Worm (Caenorhabditis elegans): ENCODE data around the gene Y55B1BR.6.

Gene Y55B1BR.6

ce11 chrIII:439926-440325 lies 23.7 kb downstream of the Y55B1BR.6 start, which contains the start of gene affl-1:
Gene affl-1 (plus strand): TSS chrIII:440226.
- TF ChIP-seq efl-1 (optimal IDR thresholded peaks at IDR 0.05) (no peak), efl-1 (GFP tag; optimal IDR thresholded peaks at IDR 0.05 in 1 of 2) (peak in 1 of 2 experiments; percentile 60), fkh-8 (tag; optimal IDR thresholded peaks at IDR 0.05) (no peak)

- TF ChIP-seq hlh-4 (tag; optimal IDR thresholded peaks at IDR 0.05) (no peak), ceh-63 (GFP tag; optimal IDR thresholded peaks at IDR 0.05) (no peak), Y116A8C.19 (tag; optimal IDR thresholded peaks at IDR 0.05; ENCODE audit: borderline replicate concordance) (no peak), aha-1 (tag; optimal IDR thresholded peaks at IDR 0.05) (no peak), nhr-11 (tag; optimal IDR thresholded peaks at IDR 0.05) (no peak)
Measured at ce11 chrIII:437033-437432, 26.6 kb downstream of the Y55B1BR.6 start.

ce11 chrIII:434361-434941 lies 29.2 kb downstream of the Y55B1BR.6 start, which contains the start of gene affl-2:
Gene affl-2 (plus strand): TSS chrIII:434891.
- TF ChIP-seq isw-1 (GFP tag; IDR thresholded peaks at IDR 0.05) (0 out of 2 replicates have a peak, but pooled peaks have one; percentile 1), vab-15 (tag; optimal IDR thresholded peaks at IDR 0.05) (no peak), ceh-82 (tag; optimal IDR thresholded peaks at IDR 0.05) (no peak), lin-35 (GFP tag; optimal IDR thresholded peaks at IDR 0.05) (peak in 1 of 2 experiments; percentile 20), grh-1 (GFP tag; IDR thresholded peaks at IDR 0.05) (no peak), ama-1 (optimal IDR thresholded peaks at IDR 0.05) (no peak), blmp-1 (tag; optimal IDR thresholded peaks at IDR 0.05) (peak; percentile 90), lin-13 (GFP tag; optimal IDR thresholded peaks at IDR 0.05) (no peak), nhr-11 (tag; optimal IDR thresholded peaks at IDR 0.05) (no peak), unc-30 (tag; optimal IDR thresholded peaks at IDR 0.05) (no peak), pag-3 (tag; optimal IDR thresholded peaks at IDR 0.05; ENCODE audit: borderline replicate concordance, insufficient read depth) (no peak), lin-15B (tag; optimal IDR thresholded peaks at IDR 0.05) (no peak), ets-5 (GFP tag; IDR thresholded peaks at IDR 0.05) (no peak), tbx-2 (tag; optimal IDR thresholded peaks at IDR 0.05) (no peak), ztf-4 (tag; optimal IDR thresholded peaks at IDR 0.05) (no peak), unc-62 (GFP tag; optimal IDR thresholded peaks at IDR 0.05) (no peak), elt-2 (tag; optimal IDR thresholded peaks at IDR 0.05) (no peak), C34B4.2 (tag; optimal IDR thresholded peaks at IDR 0.05) (no peak), fkh-8 (tag; optimal IDR thresholded peaks at IDR 0.05) (no peak), swsn-7 (tag; optimal IDR thresholded peaks at IDR 0.05) (no peak), lin-14 (GFP tag; optimal IDR thresholded peaks at IDR 0.05) (peak; percentile 74), C04F5.9 (tag; optimal IDR thresholded peaks at IDR 0.05) (no peak), pax-3 (tag; optimal IDR thresholded peaks at IDR 0.05) (no peak), skn-1 (tag; optimal IDR thresholded peaks at IDR 0.05) (no peak), rnt-1 (tag; optimal IDR thresholded peaks at IDR 0.05) (peak; percentile 9), snu-23 (GFP tag; optimal IDR thresholded peaks at IDR 0.05) (peak; percentile 45), jun-1 (tag; optimal IDR thresholded peaks at IDR 0.05) (no peak), mdl-1 (tag; optimal IDR thresholded peaks at IDR 0.05) (no peak), nhr-12 (tag; optimal IDR thresholded peaks at IDR 0.05) (no peak), hpl-2 (GFP tag; optimal IDR thresholded peaks at IDR 0.05) (no peak), ceh-88 (GFP tag; IDR thresholded peaks at IDR 0.05) (no peak), fos-1 (tag; optimal IDR thresholded peaks at IDR 0.05) (no peak), nhr-71 (tag; optimal IDR thresholded peaks at IDR 0.05) (no peak), lsy-2 (tag; optimal IDR thresholded peaks at IDR 0.05) (no peak), mef-2 (tag; optimal IDR thresholded peaks at IDR 0.05) (no peak), egl-13 (tag; optimal IDR thresholded peaks at IDR 0.05) (no peak), mep-1 (tag; optimal IDR thresholded peaks at IDR 0.05) (peak; percentile 70), snpc-4 (tag; optimal IDR thresholded peaks at IDR 0.05) (no peak), alr-1 (tag; optimal IDR thresholded peaks at IDR 0.05; ENCODE audit: borderline replicate concordance) (no peak), nhr-237 (tag; optimal IDR thresholded peaks at IDR 0.05) (no peak), xbp-1 (tag; optimal IDR thresholded peaks at IDR 0.05) (no peak), F16B12.6 (tag; optimal IDR thresholded peaks at IDR 0.05) (no peak), sox-4 (tag; optimal IDR thresholded peaks at IDR 0.05) (no peak), nhr-20 (tag; optimal IDR thresholded peaks at IDR 0.05) (peak; percentile 14)
